Worm (Caenorhabditis elegans) whole organism, early embryonic: ENCODE results near the gene lpr-7.

Experiments used
- B0310.2 ChIP-seq: sonication (generic microtip); optimal IDR thresholded peaks from 2 replicates; lab custom pipeline; 2016; ENCODE audit warnings: mild to moderate bottlenecking, missing genetic modification characterization, missing compliant biosample characterization
- F13C5.2 ChIP-seq: sonication (generic microtip); optimal IDR thresholded peaks from 2 replicates; lab custom pipeline; 2017; ENCODE audit warnings: mild to moderate bottlenecking, missing genetic modification characterization, inconsistent platforms, missing compliant biosample characterization
- aly-1 ChIP-seq: sonication (generic microtip); optimal IDR thresholded peaks from 2 replicates; lab custom pipeline; 2016; ENCODE audit warnings: missing genetic modification characterization, missing compliant biosample characterization
- ama-1 ChIP-seq: fragments of 150-350 bp; optimal IDR thresholded peaks from 2 replicates; lab custom pipeline; 2014
- ceh-13 ChIP-seq: fragments of 200-800 bp; sonication (Bioruptor generic); optimal IDR thresholded peaks from 2 replicates; lab custom pipeline; 2018; ENCODE audit warnings: mild to moderate bottlenecking, missing genetic modification characterization, missing compliant biosample characterization
- ceh-36 ChIP-seq: sonication (generic microtip); optimal IDR thresholded peaks from 2 replicates; lab custom pipeline; 2016; ENCODE audit warnings: missing genetic modification characterization, inconsistent platforms, missing compliant biosample characterization
- ets-7 ChIP-seq: sonication (generic microtip); optimal IDR thresholded peaks from 2 replicates; lab custom pipeline; 2016; ENCODE audit warnings: missing genotype, missing genetic modification characterization, missing compliant biosample characterization
- flt-1 ChIP-seq: fragments of 200-800 bp; sonication (Bioruptor generic); IDR thresholded peaks from 2 replicates; pipeline ENCODE4 v1.3.6; 2022; ENCODE audit warnings: missing genetic modification characterization, missing compliant biosample characterization
- hmbx-1 ChIP-seq: sonication (generic microtip); optimal IDR thresholded peaks from 2 replicates; lab custom pipeline; 2016; ENCODE audit warnings: mild to moderate bottlenecking, missing genetic modification characterization, missing compliant biosample characterization
- hmg-4 ChIP-seq: fragments of 200-800 bp; sonication (Bioruptor generic); optimal IDR thresholded peaks from 2 replicates; lab custom pipeline; 2018; ENCODE audit warnings: mild to moderate bottlenecking, missing genetic modification characterization, missing compliant biosample characterization
- hnd-1 ChIP-seq: sonication (generic microtip); optimal IDR thresholded peaks from 2 replicates; lab custom pipeline; 2016; ENCODE audit warnings: missing genetic modification characterization, missing compliant biosample characterization
- pes-1 ChIP-seq: fragments of 200-800 bp; sonication (Bioruptor generic); IDR thresholded peaks from 2 replicates; pipeline ENCODE4 v1.3.6; 2022; ENCODE audit warnings: missing genetic modification reagents, missing genetic modification characterization, missing compliant biosample characterization
- scrt-1 ChIP-seq: fragments of 200-800 bp; sonication (Bioruptor generic); IDR thresholded peaks from 2 replicates; pipeline ENCODE4 v1.3.6; 2022; ENCODE audit warnings: missing genetic modification characterization, missing compliant biosample characterization
- sea-1 ChIP-seq: fragments of 200-800 bp; sonication (Bioruptor generic); conservative IDR thresholded peaks from 2 replicates; pipeline ENCODE4 v1.3.6; 2022; ENCODE audit warnings: missing genetic modification characterization, missing compliant biosample characterization
- tbx-11 ChIP-seq: fragments of 200-800 bp; sonication (Bioruptor generic); IDR thresholded peaks from 2 replicates; pipeline ENCODE4 v1.3.6; 2022; ENCODE audit warnings: missing genetic modification characterization, missing compliant biosample characterization
- tbx-37 ChIP-seq: fragments of 200-800 bp; sonication (Bioruptor generic); conservative IDR thresholded peaks from 2 replicates; pipeline ENCODE4 v1.3.6; 2022; ENCODE audit warnings: missing genetic modification reagents, missing genetic modification characterization, missing compliant biosample characterization
- tra-4 ChIP-seq: sonication (generic microtip); optimal IDR thresholded peaks from 2 replicates; lab custom pipeline; 2017; ENCODE audit warnings: missing genetic modification characterization, missing compliant biosample characterization

lpr-7 gene

ce11 chrX:636893-637292 is 19.1 kb upstream of the lpr-7 start, which contains the start of gene pha-2:
Gene pha-2, minus strand, starts transcription at chrX:636993.
- TF ChIP-seq tbx-37 (no peak), ceh-13 (GFP tag; lab: Kevin White, UChicago) (no peak), ama-1 (lab: Kevin White, UChicago) (no peak)

DNA sequence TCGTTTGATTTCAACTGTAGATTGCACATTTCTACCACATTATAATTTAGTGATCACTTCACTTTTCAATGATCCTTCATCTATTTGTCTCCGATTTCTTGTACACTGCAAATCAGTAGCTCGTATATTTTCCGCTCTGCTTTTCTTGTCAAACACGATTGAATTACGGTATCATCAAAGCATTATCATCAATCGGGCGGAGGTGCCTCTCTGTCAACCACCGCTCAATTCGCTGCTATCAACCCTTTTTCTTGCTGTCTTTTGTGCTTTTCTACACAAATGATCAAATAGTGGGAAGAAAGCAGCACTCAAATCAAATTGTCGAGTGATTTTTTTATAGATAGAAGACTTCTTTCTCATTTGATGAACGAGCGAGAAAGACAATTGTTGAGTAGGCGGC is 18.4 kb upstream of the lpr-7 start:
- TF ChIP-seq tra-4 (tag; lab: Kevin White, UChicago) (no peak), F13C5.2 (tag; lab: Kevin White, UChicago) (no peak), ama-1 (lab: Kevin White, UChicago) (no peak), aly-1 (tag; lab: Kevin White, UChicago) (no peak), B0310.2 (tag; lab: Kevin White, UChicago) (no peak), scrt-1 (GFP tag; lab: Robert Waterston, UW) (no peak), ets-7 (tag; lab: Kevin White, UChicago) (no peak), sea-1 (GFP tag; lab: Robert Waterston, UW) (no peak), flt-1 (GFP tag; lab: Robert Waterston, UW) (no peak), tbx-37 (no peak), tbx-11 (GFP tag; lab: Robert Waterston, UW) (no peak), ceh-13 (GFP tag; lab: Kevin White, UChicago) (no peak), pes-1 (GFP tag; lab: Robert Waterston, UW) (no peak), hmbx-1 (tag; lab: Kevin White, UChicago) (no peak)

ce11 chrX:641440-641839 is 14.5 kb upstream of the lpr-7 start, which contains the start of gene M6.11:
Gene M6.11, minus strand, starts transcription at chrX:641540.
- TF ChIP-seq hnd-1 (tag; lab: Kevin White, UChicago) (no peak), B0310.2 (tag; lab: Kevin White, UChicago) (no peak), F13C5.2 (tag; lab: Kevin White, UChicago) (no peak), hmg-4 (no peak)

- TF ChIP-seq aly-1 (tag; lab: Kevin White, UChicago) = no peak
- TF ChIP-seq hmbx-1 (tag; lab: Kevin White, UChicago) = no peak
- TF ChIP-seq ceh-36 (tag; lab: Kevin White, UChicago) = no peak
Observed at ce11 chrX:642817-643216, 13.2 kb upstream of the lpr-7 start.

DNA sequence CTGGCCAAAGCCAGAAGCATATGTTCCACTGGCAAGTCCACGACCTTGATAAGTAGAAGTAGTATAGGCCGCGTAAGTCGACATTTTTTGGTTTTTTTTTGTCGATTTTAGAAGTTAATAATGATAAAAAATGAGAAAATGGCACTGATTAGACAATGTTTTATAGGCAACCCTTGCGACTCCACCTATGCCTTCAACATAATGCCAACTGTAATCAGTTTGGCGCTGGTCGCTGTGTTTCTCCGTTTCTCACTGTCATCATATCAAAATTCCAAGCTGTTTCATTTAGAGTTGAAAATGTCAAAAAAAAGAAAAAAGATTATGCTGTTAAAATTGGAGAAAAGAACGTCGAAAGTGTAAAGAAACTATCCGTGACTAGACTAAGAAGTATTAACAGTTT is 10.4 kb upstream of the lpr-7 start:
- TF ChIP-seq aly-1 (tag; lab: Kevin White, UChicago) (no peak), B0310.2 (tag; lab: Kevin White, UChicago) (no peak), ceh-36 (tag; lab: Kevin White, UChicago) (no peak)

- TF ChIP-seq sea-1 (GFP tag; lab: Robert Waterston, UW) (no peak), ets-7 (tag; lab: Kevin White, UChicago) (no peak), aly-1 (tag; lab: Kevin White, UChicago) (no peak), tbx-11 (GFP tag; lab: Robert Waterston, UW) (no peak), hnd-1 (tag; lab: Kevin White, UChicago) (no peak), ceh-13 (GFP tag; lab: Kevin White, UChicago) (no peak), pes-1 (GFP tag; lab: Robert Waterston, UW) (no peak), ceh-36 (tag; lab: Kevin White, UChicago) (no peak), scrt-1 (GFP tag; lab: Robert Waterston, UW) (no peak), tbx-37 (no peak), hmg-4 (no peak), ama-1 (lab: Kevin White, UChicago) (no peak)
Observed at ce11 chrX:646493-646892, 9.5 kb upstream of the lpr-7 start.

- TF ChIP-seq aly-1 (tag; lab: Kevin White, UChicago) (no peak), F13C5.2 (tag; lab: Kevin White, UChicago) (no peak), ama-1 (lab: Kevin White, UChicago) (no peak), tra-4 (tag; lab: Kevin White, UChicago) (no peak), hmbx-1 (tag; lab: Kevin White, UChicago) (no peak), ceh-36 (tag; lab: Kevin White, UChicago) (no peak), hnd-1 (tag; lab: Kevin White, UChicago) (no peak), flt-1 (GFP tag; lab: Robert Waterston, UW) (no peak), hmg-4 (no peak), tbx-11 (GFP tag; lab: Robert Waterston, UW) (no peak), scrt-1 (GFP tag; lab: Robert Waterston, UW) (no peak), B0310.2 (tag; lab: Kevin White, UChicago) (no peak), sea-1 (GFP tag; lab: Robert Waterston, UW) (no peak), ceh-13 (GFP tag; lab: Kevin White, UChicago) (no peak), pes-1 (GFP tag; lab: Robert Waterston, UW) (no peak), ets-7 (tag; lab: Kevin White, UChicago) (no peak)
Observed at ce11 chrX:651616-652015, 4.4 kb upstream of the lpr-7 start.

- TF ChIP-seq hmg-4 (no peak), ets-7 (tag; lab: Kevin White, UChicago) (no peak), flt-1 (GFP tag; lab: Robert Waterston, UW) (no peak), ceh-36 (tag; lab: Kevin White, UChicago) (no peak), hnd-1 (tag; lab: Kevin White, UChicago) (no peak), ama-1 (lab: Kevin White, UChicago) (no peak), pes-1 (GFP tag; lab: Robert Waterston, UW) (no peak), hmbx-1 (tag; lab: Kevin White, UChicago) (no peak), tbx-37 (no peak), B0310.2 (tag; lab: Kevin White, UChicago) (no peak), ceh-13 (GFP tag; lab: Kevin White, UChicago) (no peak)
Observed at ce11 chrX:654804-655203, 1.2 kb upstream of the lpr-7 start, which contains the start of gene ifc-2. Gene ifc-2, minus strand, starts transcription at chrX:654904.
